Fruit fly (Drosophila melanogaster) S2 (cell line): ENCODE results near the gene CG13928.

Experiments used
- CG8478 ChIP-seq: fragments of >200 bp; optimal IDR thresholded peaks from 2 replicates; lab custom pipeline; 2018
- CTCF ChIP-seq, 2 experiments: fragments of >200 bp; optimal IDR thresholded peaks; 2 replicates each; lab custom pipeline; 2018

dm6 chr3L:1576489-1577106 is 51.6 kb downstream of the CG13928 start, which contains the start of gene CG13917:
- TF ChIP-seq CTCF (optimal IDR thresholded peaks at IDR 0.05; lab: Kevin White, UChicago) (peak in 1 of 2 experiments; percentile 54), CG8478 (no peak)
